Worm (Caenorhabditis elegans) whole organism, mixed stage, embryonic: ENCODE measurements around the gene frm-3.
A peak's percentile ranks its signal among the peaks of the same experiment; 100 is the strongest.

Source experiments
- bed-3 ChIP-seq: fragments of 200-800 bp; sonication (Bioruptor generic); optimal IDR thresholded peaks from 3 replicates; lab custom pipeline; 2018; ENCODE audit warnings: mild to moderate bottlenecking, missing genetic modification characterization, moderate library complexity, missing compliant biosample characterization
- ceh-43 ChIP-seq: fragments of 200-800 bp; sonication (Bioruptor generic); optimal IDR thresholded peaks from 2 replicates; lab custom pipeline; 2018; ENCODE audit warnings: mild to moderate bottlenecking, missing genetic modification characterization, moderate library complexity, missing compliant biosample characterization
- ceh-83 ChIP-seq: fragments of 200-800 bp; sonication (Bioruptor generic); optimal IDR thresholded peaks from 2 replicates; lab custom pipeline; 2018; ENCODE audit warnings: mild to moderate bottlenecking, missing genetic modification characterization, missing compliant biosample characterization
- ces-1 ChIP-seq: fragments of 150-350 bp; optimal IDR thresholded peaks from 2 replicates; lab custom pipeline; 2014; ENCODE audit warnings: missing biosample characterization, missing genetic modification reagents, missing genetic modification characterization
- cnd-1 ChIP-seq: fragments of 200-800 bp; sonication (Bioruptor generic); optimal IDR thresholded peaks from 2 replicates; lab custom pipeline; 2018; ENCODE audit warnings: mild to moderate bottlenecking, missing genetic modification characterization, missing compliant biosample characterization
- drap-1 ChIP-seq: fragments of 200-800 bp; sonication (Bioruptor generic); optimal IDR thresholded peaks from 3 replicates; lab custom pipeline; 2018; ENCODE audit warnings: mild to moderate bottlenecking, missing genetic modification characterization, missing compliant biosample characterization
- elt-3 ChIP-seq: fragments of 150-350 bp; optimal IDR thresholded peaks from 2 replicates; lab custom pipeline; 2014; ENCODE audit warnings: missing biosample characterization, missing genetic modification characterization
- flh-1 ChIP-seq: fragments of 200-800 bp; sonication (Bioruptor generic); optimal IDR thresholded peaks from 2 replicates; lab custom pipeline; 2018; ENCODE audit warnings: mild to moderate bottlenecking, missing genetic modification characterization, moderate library complexity, missing compliant biosample characterization
- ham-2 ChIP-seq: fragments of 200-800 bp; sonication (Bioruptor generic); optimal IDR thresholded peaks from 2 replicates; lab custom pipeline; 2018; ENCODE audit warnings: mild to moderate bottlenecking, missing genetic modification characterization, missing compliant biosample characterization
- hlh-1 ChIP-seq: fragments of 150-350 bp; optimal IDR thresholded peaks from 2 replicates; lab custom pipeline; 2014; ENCODE audit warnings: missing biosample characterization, missing genetic modification reagents, missing genetic modification characterization
- lin-13 ChIP-seq: fragments of 150-350 bp; optimal IDR thresholded peaks from 2 replicates; lab custom pipeline; 2014; ENCODE audit warnings: missing biosample characterization, missing genetic modification characterization
- lin-32 ChIP-seq: fragments of 200-800 bp; sonication (Bioruptor generic); optimal IDR thresholded peaks from 2 replicates; lab custom pipeline; 2018; ENCODE audit warnings: mild to moderate bottlenecking, missing genetic modification characterization, missing compliant biosample characterization
- lsy-2 ChIP-seq: fragments of 150-350 bp; optimal IDR thresholded peaks from 2 replicates; lab custom pipeline; 2014; ENCODE audit warnings: missing biosample characterization, missing genetic modification characterization
- mab-5 ChIP-seq: fragments of 150-350 bp; optimal IDR thresholded peaks from 2 replicates; lab custom pipeline; 2014; ENCODE audit warnings: missing biosample characterization, missing genetic modification characterization
- mep-1 ChIP-seq: fragments of 150-350 bp; optimal IDR thresholded peaks from 2 replicates; lab custom pipeline; 2017; ENCODE audit warnings: missing biosample characterization, missing genetic modification reagents, missing genetic modification characterization, inconsistent platforms
- mls-2 ChIP-seq: sonication (generic microtip); optimal IDR thresholded peaks from 2 replicates; lab custom pipeline; 2016; ENCODE audit warnings: mild to moderate bottlenecking, missing genetic modification characterization, moderate library complexity, missing compliant biosample characterization
- nhr-2 ChIP-seq: fragments of 150-350 bp; optimal IDR thresholded peaks from 2 replicates; lab custom pipeline; 2014; ENCODE audit warnings: missing biosample characterization, missing genetic modification characterization
- nhr-237 ChIP-seq: fragments of 150-350 bp; optimal IDR thresholded peaks from 2 replicates; lab custom pipeline; 2014; ENCODE audit warnings: missing biosample characterization, missing genetic modification characterization
- nhr-76 ChIP-seq: sonication (generic microtip); optimal IDR thresholded peaks from 2 replicates; lab custom pipeline; 2017; ENCODE audit warnings: missing biosample characterization, missing genetic modification characterization
- pha-4 ChIP-seq: fragments of 150-350 bp; optimal IDR thresholded peaks from 2 replicates; lab custom pipeline; 2018; ENCODE audit warnings: missing biosample characterization, missing genetic modification reagents, missing genetic modification characterization
- sptf-1 ChIP-seq: sonication (generic microtip); optimal IDR thresholded peaks from 2 replicates; lab custom pipeline; 2017; ENCODE audit warnings: mild to moderate bottlenecking, missing genetic modification characterization, moderate library complexity, missing compliant biosample characterization
- unc-120 ChIP-seq: sonication (generic microtip); optimal IDR thresholded peaks from 2 replicates; lab custom pipeline; 2017; ENCODE audit warnings: missing genetic modification characterization, missing compliant biosample characterization; ENCODE audit not compliant: poor library complexity, severe bottlenecking
- unc-62 ChIP-seq: fragments of 150-350 bp; optimal IDR thresholded peaks from 2 replicates; lab custom pipeline; 2014; ENCODE audit warnings: missing biosample characterization, missing genetic modification reagents, missing genetic modification characterization
- zip-8 ChIP-seq: fragments of 150-350 bp; optimal IDR thresholded peaks from 2 replicates; lab custom pipeline; 2014; ENCODE audit warnings: missing biosample characterization, missing genetic modification characterization
- ztf-11 ChIP-seq: fragments of 150-350 bp; optimal IDR thresholded peaks from 2 replicates; lab custom pipeline; 2014; ENCODE audit warnings: missing biosample characterization, missing genetic modification characterization

Gene frm-3

ce11 chrX:11592539-11592938, 20.2 kb downstream of the frm-3 start:
- TF ChIP-seq unc-120, result no peak
- TF ChIP-seq nhr-2 (tag; lab: Kevin White, UChicago), result no peak
- no peak for TF ChIP-seq nhr-76 (tag; lab: Kevin White, UChicago)

DNA sequence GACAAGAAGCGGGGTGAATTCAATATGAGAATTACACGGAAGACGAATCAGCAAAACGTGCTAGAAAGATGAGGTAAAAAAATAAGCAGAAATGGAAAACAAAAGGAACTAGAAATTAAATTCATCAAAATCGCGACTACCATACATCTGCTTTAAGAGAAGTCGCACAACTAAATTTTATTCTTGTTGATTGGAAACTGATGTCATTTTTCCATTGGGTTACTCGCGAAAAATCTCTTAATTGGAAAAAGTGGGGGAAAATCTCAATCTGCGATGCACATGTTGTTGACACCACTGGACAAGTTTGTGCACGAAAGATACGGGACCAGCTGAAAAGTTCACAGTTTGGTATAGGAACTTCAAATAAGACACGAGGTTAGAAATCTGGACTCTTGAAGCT, 24.6 kb downstream of the frm-3 start:
- TF ChIP-seq ceh-43 (GFP tag; lab: Kevin White, UChicago) (no peak), flh-1 (GFP tag; lab: Kevin White, UChicago) (no peak), elt-3 (tag; lab: Kevin White, UChicago) (no peak), ztf-11 (tag; lab: Kevin White, UChicago) (no peak), ceh-83 (no peak), hlh-1 (tag; lab: Kevin White, UChicago) (no peak), cnd-1 (tag; lab: Kevin White, UChicago) (no peak), zip-8 (tag; lab: Kevin White, UChicago) (no peak), pha-4 (tag; lab: Kevin White, UChicago) (no peak), lin-13 (tag; lab: Kevin White, UChicago) (no peak), lsy-2 (no peak), bed-3 (GFP tag; lab: Kevin White, UChicago) (no peak)

- TF ChIP-seq nhr-2 (tag; lab: Kevin White, UChicago) (no peak), ces-1 (GFP tag; lab: Kevin White, UChicago) (peak; percentile 24), ztf-11 (tag; lab: Kevin White, UChicago) (no peak)
Measured at ce11 chrX:11598839-11599238, 26.5 kb downstream of the frm-3 start.

DNA sequence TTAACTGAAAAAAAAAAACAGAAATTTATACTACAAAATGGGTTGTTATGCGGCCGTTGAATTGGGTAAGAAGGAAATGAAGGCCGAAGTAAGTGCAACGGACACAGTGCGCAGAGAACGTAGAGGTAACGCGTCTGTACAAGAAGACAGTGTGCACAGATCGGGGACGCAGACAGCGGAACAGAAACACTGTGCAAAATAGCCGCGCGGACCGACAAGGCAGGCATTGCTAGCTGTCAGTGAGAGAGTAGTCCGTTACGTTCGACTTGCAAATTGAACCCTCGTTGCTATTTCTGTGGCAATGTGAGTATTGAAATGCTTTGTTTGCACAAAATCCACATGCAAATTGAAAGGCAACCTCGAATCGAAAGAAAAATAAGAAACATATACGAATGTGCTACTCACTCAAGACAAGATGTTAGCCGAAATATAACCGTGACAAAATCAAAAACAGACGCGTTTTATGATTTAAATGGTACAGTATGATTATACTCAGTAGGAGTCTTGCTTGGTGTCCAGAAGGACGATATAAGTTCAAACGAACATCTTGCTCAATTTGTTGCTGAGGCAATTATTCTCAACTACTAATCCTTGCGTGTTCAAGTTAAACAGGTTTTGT, 28.3 kb downstream of the frm-3 start:
- TF ChIP-seq nhr-237 (tag; lab: Kevin White, UChicago), result no peak
- no peak for TF ChIP-seq ceh-43 (GFP tag; lab: Kevin White, UChicago)
- TF ChIP-seq drap-1 (GFP tag; lab: Kevin White, UChicago), result peak; percentile 1
- peak; percentile 82 for TF ChIP-seq ham-2 (GFP tag; lab: Kevin White, UChicago)
- no peak for TF ChIP-seq cnd-1 (tag; lab: Kevin White, UChicago)
- no peak for TF ChIP-seq bed-3 (GFP tag; lab: Kevin White, UChicago)
- no peak for TF ChIP-seq mab-5 (tag; lab: Kevin White, UChicago)
- peak; percentile 12 for TF ChIP-seq mep-1
- TF ChIP-seq ceh-83, result no peak
- no peak for TF ChIP-seq lin-32 (GFP tag; lab: Kevin White, UChicago)
- peak; percentile 29 for TF ChIP-seq pha-4 (tag; lab: Kevin White, UChicago)
- TF ChIP-seq unc-62, result no peak

- no peak for TF ChIP-seq mab-5 (tag; lab: Kevin White, UChicago)
- TF ChIP-seq sptf-1, result peak; percentile 23
- TF ChIP-seq ces-1 (GFP tag; lab: Kevin White, UChicago), result peak; percentile 61
- TF ChIP-seq ceh-83, result peak; percentile 54
Measured at ce11 chrX:11603234-11604108, 31.2 kb downstream of the frm-3 start.

- TF ChIP-seq nhr-76 (tag; lab: Kevin White, UChicago), result no peak
- no peak for TF ChIP-seq mls-2 (tag; lab: Kevin White, UChicago)
- no peak for TF ChIP-seq ztf-11 (tag; lab: Kevin White, UChicago)
- TF ChIP-seq drap-1 (GFP tag; lab: Kevin White, UChicago), result no peak
Measured at ce11 chrX:11605214-11605765, 33.0 kb downstream of the frm-3 start, which contains the start of gene ftt-2. Gene ftt-2 (minus strand): TSS chrX:11605419.
